Fruit fly (Drosophila melanogaster) whole organism, pupa: ENCODE measurements around the gene Vha36-3.

Source experiments
- CG15710 ChIP-seq: fragments of 200-800 bp; sonication (Bioruptor generic); optimal IDR thresholded peaks from 2 replicates; lab custom pipeline; 2018; ENCODE audit warnings: missing biosample characterization, mild to moderate bottlenecking, missing genetic modification characterization, moderate library complexity
- CG4496 ChIP-seq: fragments of 200-800 bp; sonication (Bioruptor generic); IDR thresholded peaks from 3 replicates; pipeline ENCODE4 v1.3.6; 2022; ENCODE audit warnings: missing biosample characterization, missing genetic modification characterization
- CG8159 ChIP-seq: fragments of 200-800 bp; sonication (Bioruptor generic); optimal IDR thresholded peaks from 3 replicates; lab custom pipeline; 2018; ENCODE audit warnings: missing biosample characterization, mild to moderate bottlenecking, missing genetic modification characterization, moderate library complexity

DNA sequence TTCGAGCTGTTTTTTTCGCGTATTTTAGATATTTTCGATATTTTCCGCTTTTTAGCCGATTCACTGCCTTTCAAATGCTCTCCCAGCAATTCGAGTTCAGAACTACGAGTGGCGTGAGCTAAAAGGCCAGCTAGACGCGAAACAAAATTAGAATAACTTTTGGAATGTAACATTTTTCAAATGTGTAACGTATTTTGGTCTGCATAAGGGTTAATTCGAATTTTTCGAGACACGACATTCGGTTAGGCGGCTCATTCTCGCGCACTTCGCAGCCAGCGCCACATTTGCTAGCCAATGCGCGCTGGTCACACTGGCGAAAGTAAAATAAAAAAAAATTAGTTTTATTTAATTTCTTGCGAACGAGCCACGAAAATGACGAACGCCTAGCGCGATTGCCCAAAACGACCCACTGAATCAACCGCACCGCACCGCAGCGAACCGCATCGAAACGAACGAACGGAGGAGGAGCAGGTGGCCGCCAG, 44.2 kb upstream of the Vha36-3 start, which contains the start of the genes brv3 and Pi4KIIIalpha:
- TF ChIP-seq CG15710 (tag; lab: Kevin White, UChicago) (no peak), CG4496 (GFP tag; lab: Robert Waterston, UW) (0 out of 3 replicates have a peak, but pooled peaks have one; percentile 24), CG8159 (tag; lab: Kevin White, UChicago) (no peak)
